4 worm cellular contexts compared by ENCODE assay signal in the genomic region with DNA sequence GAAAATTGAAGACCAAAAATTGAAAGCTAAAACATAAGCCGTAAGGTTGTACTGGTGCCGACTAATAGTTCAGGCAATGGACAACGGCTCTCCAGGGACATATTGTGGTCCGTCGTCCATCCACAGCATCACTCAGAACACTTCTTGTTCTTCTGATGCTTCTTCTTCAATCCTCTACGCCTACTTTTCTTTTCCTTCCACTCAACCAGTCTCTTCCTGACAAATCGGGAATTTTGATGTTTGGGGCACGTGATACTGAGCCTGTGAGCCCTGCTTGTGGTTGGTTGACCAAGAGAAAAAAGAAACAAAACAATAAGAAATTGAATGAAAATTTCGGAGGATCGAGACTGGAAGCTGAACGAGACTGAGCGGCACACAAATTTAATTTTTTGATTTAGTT.
TF ChIP-seq lines count a peak whose summit lies in the region.

No protein-coding gene starts in this region.

TF ChIP-seq in whole organism, L1 larva, 84 proteins besides CTCF, POLR2A, EP300 and RAD21:
- TF ChIP-seq lin-14 (GFP tag; optimal IDR thresholded peaks at IDR 0.05; lab: Kevin White, UChicago) (peak; percentile 33), unc-62 (GFP tag; optimal IDR thresholded peaks at IDR 0.05; lab: Kevin White, UChicago) (no peak)
TF ChIP-seq in whole organism, L1 larva: peak in this region for 1.

TF ChIP-seq in whole organism, L2 larva, 48 proteins besides CTCF, POLR2A, EP300 and RAD21:
- TF ChIP-seq zag-1 (tag; optimal IDR thresholded peaks at IDR 0.05; lab: Kevin White, UChicago): no peak
- TF ChIP-seq blmp-1 (tag; optimal IDR thresholded peaks at IDR 0.05; lab: Kevin White, UChicago; ENCODE audit: insufficient read depth): no peak
- TF ChIP-seq lin-11 (tag; optimal IDR thresholded peaks at IDR 0.05; lab: Kevin White, UChicago): no peak
- no peak for TF ChIP-seq crh-2 (tag; optimal IDR thresholded peaks at IDR 0.05; lab: Kevin White, UChicago)
- no peak for TF ChIP-seq nhr-77 (tag; optimal IDR thresholded peaks at IDR 0.05; lab: Kevin White, UChicago)
- TF ChIP-seq elt-3 (tag; optimal IDR thresholded peaks at IDR 0.05; lab: Kevin White, UChicago): no peak
- peak in 1 of 2 experiments; percentile 3 for TF ChIP-seq mdl-1 (tag; optimal IDR thresholded peaks at IDR 0.05; lab: Kevin White, UChicago)
- no peak for TF ChIP-seq nhr-23 (tag; optimal IDR thresholded peaks at IDR 0.05; lab: Kevin White, UChicago)
- peak; percentile 0 for TF ChIP-seq mab-5 (tag; optimal IDR thresholded peaks at IDR 0.05; lab: Kevin White, UChicago)

TF ChIP-seq in whole organism, L3 larva, 47 proteins besides CTCF, POLR2A, EP300 and RAD21:
- TF ChIP-seq lin-39 (tag; optimal IDR thresholded peaks at IDR 0.05; lab: Kevin White, UChicago) (peak; percentile 25), nhr-76 (tag; optimal IDR thresholded peaks at IDR 0.05; lab: Kevin White, UChicago) (no peak)

TF ChIP-seq in whole organism, L4 larva, 104 proteins besides CTCF, POLR2A, EP300 and RAD21:
- TF ChIP-seq hmg-1.1 (GFP tag; IDR thresholded peaks at IDR 0.05; lab: Robert Waterston, UW) (0 out of 2 replicates have a peak, but pooled peaks have one; percentile 23), hlh-30 (tag; optimal IDR thresholded peaks at IDR 0.05; lab: Kevin White, UChicago; ENCODE audit: insufficient read depth) (peak; percentile 1), lsy-2 (tag; optimal IDR thresholded peaks at IDR 0.05; lab: Kevin White, UChicago) (peak in 1 of 2 experiments; percentile 17), sdz-12 (GFP tag; optimal IDR thresholded peaks at IDR 0.05; lab: Kevin White, UChicago) (no peak), unc-62 (GFP tag; optimal IDR thresholded peaks at IDR 0.05 in 1 of 2; lab: Kevin White, UChicago) (peak in 1 of 2 experiments; percentile 99), unc-62 (tag; optimal IDR thresholded peaks at IDR 0.05; lab: Kevin White, UChicago) (no peak)
